Fruit fly (Drosophila melanogaster) S2 (cell line): ENCODE results near the gene EAChm.

Source experiments
- CG8478 ChIP-seq: fragments of >200 bp; optimal IDR thresholded peaks from 2 replicates; lab custom pipeline; 2018
- CTCF ChIP-seq, 2 experiments: fragments of >200 bp; optimal IDR thresholded peaks; 2 replicates each; lab custom pipeline; 2018

- TF ChIP-seq CG8478 (lab: Kevin White, UChicago): no peak
- TF ChIP-seq CTCF (optimal IDR thresholded peaks at IDR 0.05; lab: Kevin White, UChicago): no peak
Measured at dm6 chr3L:15099541-15099940, 45.0 kb downstream of the EAChm start.
